Worm (Caenorhabditis elegans) whole organism, midembryonic: Measurements from ENCODE around the gene clp-2.

ENCODE experiments used
- cog-1 ChIP-seq: sonication (generic microtip); optimal IDR thresholded peaks from 2 replicates; lab custom pipeline; 2016; ENCODE audit warnings: missing genetic modification characterization, missing compliant biosample characterization
- flt-1 ChIP-seq: fragments of 200-800 bp; sonication (Bioruptor generic); IDR thresholded peaks from 2 replicates; pipeline ENCODE4 v1.3.6; 2022; ENCODE audit warnings: missing genetic modification characterization, missing compliant biosample characterization
- klf-2 ChIP-seq: fragments of 200-800 bp; sonication (Bioruptor generic); conservative IDR thresholded peaks from 2 replicates; pipeline ENCODE4 v1.3.6; 2022; ENCODE audit warnings: missing genetic modification reagents, missing genetic modification characterization, missing compliant biosample characterization
- med-1 ChIP-seq: sonication (generic microtip); optimal IDR thresholded peaks from 2 replicates; lab custom pipeline; 2017; ENCODE audit warnings: missing genetic modification characterization, mild to moderate bottlenecking, missing compliant biosample characterization, antibody characterized with exemption, missing genetic modification reagents; ENCODE audit not compliant: insufficient read depth
- ztf-23 ChIP-seq: fragments of 200-800 bp; sonication (Bioruptor generic); IDR thresholded peaks from 2 replicates; pipeline ENCODE4 v1.3.6; 2022; ENCODE audit warnings: missing genetic modification reagents, missing genetic modification characterization, missing compliant biosample characterization
- ztf-29 ChIP-seq: fragments of 200-800 bp; sonication (Bioruptor generic); IDR thresholded peaks from 2 replicates; pipeline ENCODE4 v1.3.6; 2022; ENCODE audit warnings: missing genetic modification reagents, missing genetic modification characterization, missing compliant biosample characterization

ce11 chrIII:4659426-4659825 lies 44.4 kb downstream of the clp-2 start:
- TF ChIP-seq flt-1 (GFP tag; lab: Robert Waterston, UW) (no peak), klf-2 (GFP tag; lab: Robert Waterston, UW) (no peak), ztf-29 (GFP tag; lab: Robert Waterston, UW) (no peak), ztf-23 (no peak), med-1 (no peak), cog-1 (tag; lab: Kevin White, UChicago) (no peak)
